Fruit fly (Drosophila melanogaster) whole organism, prepupa: Measurements from ENCODE around the gene Cp36.
A peak's percentile ranks its signal among the peaks of the same experiment; 100 is the strongest.

Source experiments
- CG11294 ChIP-seq: fragments of 200-800 bp; sonication (Bioruptor generic); IDR thresholded peaks from 2 replicates; pipeline ENCODE4 v1.3.6; 2022; ENCODE audit warnings: missing biosample characterization, missing genetic modification characterization
- CG11902 ChIP-seq: fragments of 200-800 bp; sonication (Bioruptor generic); optimal IDR thresholded peaks from 3 replicates; lab custom pipeline; 2016; ENCODE audit warnings: missing biosample characterization, missing genetic modification characterization
- CG15336 ChIP-seq: fragments of 200-800 bp; sonication (Bioruptor generic); IDR thresholded peaks from 2 replicates; pipeline ENCODE4 v1.3.6; 2022; ENCODE audit warnings: missing biosample characterization, missing genetic modification characterization
- CG1621 ChIP-seq: fragments of 200-800 bp; sonication (Bioruptor generic); optimal IDR thresholded peaks from 3 replicates; lab custom pipeline; 2018; ENCODE audit warnings: missing biosample characterization, mild to moderate bottlenecking, missing genetic modification characterization
- CG16779 ChIP-seq: fragments of 200-800 bp; sonication (Bioruptor generic); optimal IDR thresholded peaks from 3 replicates; lab custom pipeline; 2017; ENCODE audit warnings: missing biosample characterization, mild to moderate bottlenecking, missing genetic modification characterization
- CG3032 ChIP-seq: fragments of 200-800 bp; optimal IDR thresholded peaks from 2 replicates; lab custom pipeline; 2019; ENCODE audit warnings: missing biosample characterization, mild to moderate bottlenecking, missing genetic modification characterization, moderate library complexity
- CG31627 ChIP-seq: fragments of 200-800 bp; sonication (Bioruptor generic); optimal IDR thresholded peaks from 3 replicates; lab custom pipeline; 2016; ENCODE audit warnings: missing biosample characterization, missing genetic modification characterization
- CG4318 ChIP-seq: fragments of 200-800 bp; sonication (Bioruptor generic); optimal IDR thresholded peaks from 3 replicates; lab custom pipeline; 2017; ENCODE audit warnings: missing biosample characterization, mild to moderate bottlenecking, missing genetic modification characterization
- CG7368 ChIP-seq: fragments of 200-800 bp; sonication (Bioruptor generic); optimal IDR thresholded peaks from 3 replicates; lab custom pipeline; 2016; ENCODE audit warnings: missing biosample characterization, missing genetic modification characterization
- CG8119 ChIP-seq: fragments of 200-800 bp; sonication (Bioruptor generic); IDR thresholded peaks from 3 replicates; pipeline ENCODE4 v1.3.6; 2022; ENCODE audit warnings: missing biosample characterization, missing genetic modification characterization
- CG8632 ChIP-seq: fragments of 200-800 bp; sonication (Bioruptor generic); optimal IDR thresholded peaks from 3 replicates; lab custom pipeline; 2016; ENCODE audit warnings: missing biosample characterization, missing genetic modification characterization
- CG9139 ChIP-seq: fragments of 200-800 bp; sonication (Bioruptor generic); optimal IDR thresholded peaks from 3 replicates; lab custom pipeline; 2017; ENCODE audit warnings: missing biosample characterization, mild to moderate bottlenecking, missing genetic modification characterization
- Eip75B ChIP-seq: fragments of 200-800 bp; sonication (Bioruptor generic); optimal IDR thresholded peaks from 3 replicates; lab custom pipeline; 2016; ENCODE audit warnings: missing biosample characterization, missing genetic modification characterization
- Eip78C ChIP-seq: fragments of 200-800 bp; sonication (Bioruptor generic); peaks from one replicate; lab custom pipeline; 2016; ENCODE audit warnings: missing biosample characterization, missing genetic modification characterization
- Ets21C ChIP-seq: fragments of 200-800 bp; sonication (Bioruptor generic); optimal IDR thresholded peaks from 3 replicates; lab custom pipeline; 2016; ENCODE audit warnings: missing biosample characterization, missing genetic modification characterization
- Hr38 ChIP-seq: sonication (Bioruptor generic); optimal IDR thresholded peaks from 2 replicates; lab custom pipeline; 2016; ENCODE audit warnings: missing biosample characterization, missing genetic modification characterization
- Hr4 ChIP-seq: fragments of 200-800 bp; sonication (Bioruptor generic); optimal IDR thresholded peaks from 3 replicates; lab custom pipeline; 2016; ENCODE audit warnings: missing biosample characterization, missing genetic modification characterization
- Met ChIP-seq: fragments of 200-800 bp; sonication (Bioruptor generic); optimal IDR thresholded peaks from 3 replicates; lab custom pipeline; 2016; ENCODE audit warnings: missing biosample characterization, missing genetic modification characterization
- OdsH ChIP-seq: fragments of 200-800 bp; sonication (Bioruptor generic); optimal IDR thresholded peaks from 3 replicates; lab custom pipeline; 2016; ENCODE audit warnings: missing biosample characterization, missing genetic modification characterization
- Sox102F ChIP-seq: fragments of 200-800 bp; sonication (Bioruptor generic); optimal IDR thresholded peaks from 2 replicates; lab custom pipeline; 2016; ENCODE audit warnings: missing biosample characterization, mild to moderate bottlenecking, missing genetic modification characterization
- achi ChIP-seq: fragments of 200-800 bp; sonication (Bioruptor generic); optimal IDR thresholded peaks from 3 replicates; lab custom pipeline; 2016; ENCODE audit warnings: missing biosample characterization, missing genetic modification characterization
- acj6 ChIP-seq: fragments of 200-800 bp; sonication (Bioruptor generic); optimal IDR thresholded peaks from 3 replicates; lab custom pipeline; 2016; ENCODE audit warnings: missing biosample characterization, missing genetic modification characterization
- cyc ChIP-seq: fragments of 200-800 bp; sonication (Bioruptor generic); optimal IDR thresholded peaks from 3 replicates; lab custom pipeline; 2016; ENCODE audit warnings: missing biosample characterization, missing genetic modification characterization
- dac ChIP-seq: fragments of 200-800 bp; sonication (Bioruptor generic); optimal IDR thresholded peaks from 2 replicates; lab custom pipeline; 2017; ENCODE audit warnings: missing biosample characterization, mild to moderate bottlenecking, missing genetic modification characterization
- eg ChIP-seq: fragments of 200-800 bp; sonication (Bioruptor generic); IDR thresholded peaks from 3 replicates; pipeline ENCODE4 v1.3.6; 2022; ENCODE audit warnings: missing biosample characterization, missing genetic modification characterization
- esn ChIP-seq: fragments of 200-800 bp; sonication (Bioruptor generic); optimal IDR thresholded peaks from 2 replicates; lab custom pipeline; 2016; ENCODE audit warnings: missing biosample characterization, mild to moderate bottlenecking, missing genetic modification characterization, moderate library complexity
- fkh ChIP-seq: fragments of 200-800 bp; sonication (Bioruptor generic); optimal IDR thresholded peaks from 3 replicates; lab custom pipeline; 2017; ENCODE audit warnings: missing biosample characterization, mild to moderate bottlenecking, missing genetic modification characterization, moderate library complexity
- lz ChIP-seq: fragments of 200-800 bp; sonication (Bioruptor generic); optimal IDR thresholded peaks from 3 replicates; lab custom pipeline; 2016; ENCODE audit warnings: missing biosample characterization, missing genetic modification characterization
- pdm3 ChIP-seq: fragments of 200-800 bp; sonication (Bioruptor generic); optimal IDR thresholded peaks from 3 replicates; lab custom pipeline; 2016; ENCODE audit warnings: missing biosample characterization, missing genetic modification characterization
- salr ChIP-seq, 2 experiments: fragments of 200-800 bp; sonication (Bioruptor generic); optimal IDR thresholded peaks; 3 replicates each; lab custom pipeline; 2016 to 2018; ENCODE audit warnings: missing biosample characterization in 2 of 2, missing genetic modification characterization in 2 of 2, mild to moderate bottlenecking in 1 of 2
- ss ChIP-seq, 2 experiments: fragments of 200-800 bp; sonication (Bioruptor generic); optimal IDR thresholded peaks; 2 replicates in 1 of 2; 3 replicates in 1 of 2; lab custom pipeline; 2017 to 2018; ENCODE audit warnings: mild to moderate bottlenecking in 2 of 2, missing biosample characterization in 2 of 2, missing genetic modification characterization in 2 of 2, moderate library complexity in 1 of 2
- svp ChIP-seq: fragments of 200-800 bp; sonication (Bioruptor generic); peaks from one replicate; lab custom pipeline; 2016; ENCODE audit warnings: missing biosample characterization, missing genetic modification characterization
- topi ChIP-seq: fragments of 200-800 bp; sonication (Bioruptor generic); optimal IDR thresholded peaks from 3 replicates; lab custom pipeline; 2016; ENCODE audit warnings: missing biosample characterization, missing genetic modification characterization
- vri ChIP-seq: fragments of 200-800 bp; sonication (Bioruptor generic); optimal IDR thresholded peaks from 3 replicates; lab custom pipeline; 2016; ENCODE audit warnings: missing biosample characterization, mild to moderate bottlenecking, missing genetic modification characterization

The Cp36 gene

DNA sequence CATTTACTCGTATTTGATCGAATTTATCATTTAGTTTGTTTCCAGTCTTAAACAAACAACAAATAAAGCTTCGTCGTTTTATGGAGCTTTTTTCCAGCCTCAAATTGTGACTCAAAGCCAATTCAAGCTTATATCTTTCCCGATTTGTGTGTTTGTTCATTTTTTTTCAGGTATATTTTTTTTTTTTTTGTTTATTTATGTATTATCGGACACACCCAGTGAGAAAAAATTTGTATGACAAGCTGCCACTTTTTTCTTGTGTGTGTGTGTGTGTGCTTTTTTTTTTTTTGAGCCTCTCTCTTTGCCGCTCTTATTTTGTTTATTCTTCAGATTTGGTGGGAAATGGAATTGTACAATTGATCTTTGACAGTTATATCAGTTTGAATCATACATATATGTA lies 43.4 kb downstream of the Cp36 start:
- TF ChIP-seq cyc (GFP tag; lab: Kevin White, UChicago) (no peak), CG1621 (no peak), lz (no peak), CG8119 (GFP tag; lab: Robert Waterston, UW) (peak; percentile 35; the same call in 1 of the 3 replicates), OdsH (no peak), ss (GFP tag; optimal IDR thresholded peaks at IDR 0.05; lab: Kevin White, UChicago) (no peak), CG9139 (GFP tag; lab: Kevin White, UChicago) (no peak), Met (peak; percentile 22), svp (GFP tag; lab: Kevin White, UChicago) (no peak), CG7368 (no peak), fkh (peak; percentile 35), CG3032 (tag; lab: Kevin White, UChicago) (no peak), CG15336 (GFP tag; lab: Robert Waterston, UW) (peak; percentile 35; the same call in 1 of the 2 replicates), vri (peak; percentile 12), acj6 (no peak), Sox102F (GFP tag; lab: Kevin White, UChicago) (peak; percentile 14), dac (GFP tag; lab: Kevin White, UChicago) (no peak), CG8632 (GFP tag; lab: Kevin White, UChicago) (peak; percentile 14), achi (GFP tag; lab: Kevin White, UChicago) (no peak), Eip78C (GFP tag; lab: Kevin White, UChicago) (peak; percentile 38), pdm3 (GFP tag; lab: Kevin White, UChicago) (no peak), topi (GFP tag; lab: Kevin White, UChicago) (no peak), CG11294 (GFP tag; lab: Robert Waterston, UW) (no peak), CG4318 (GFP tag; lab: Kevin White, UChicago) (no peak), esn (peak; percentile 16), eg (GFP tag; lab: Robert Waterston, UW) (peak; percentile 37; the same call in 1 of the 3 replicates), Hr4 (GFP tag; lab: Kevin White, UChicago) (no peak)

DNA sequence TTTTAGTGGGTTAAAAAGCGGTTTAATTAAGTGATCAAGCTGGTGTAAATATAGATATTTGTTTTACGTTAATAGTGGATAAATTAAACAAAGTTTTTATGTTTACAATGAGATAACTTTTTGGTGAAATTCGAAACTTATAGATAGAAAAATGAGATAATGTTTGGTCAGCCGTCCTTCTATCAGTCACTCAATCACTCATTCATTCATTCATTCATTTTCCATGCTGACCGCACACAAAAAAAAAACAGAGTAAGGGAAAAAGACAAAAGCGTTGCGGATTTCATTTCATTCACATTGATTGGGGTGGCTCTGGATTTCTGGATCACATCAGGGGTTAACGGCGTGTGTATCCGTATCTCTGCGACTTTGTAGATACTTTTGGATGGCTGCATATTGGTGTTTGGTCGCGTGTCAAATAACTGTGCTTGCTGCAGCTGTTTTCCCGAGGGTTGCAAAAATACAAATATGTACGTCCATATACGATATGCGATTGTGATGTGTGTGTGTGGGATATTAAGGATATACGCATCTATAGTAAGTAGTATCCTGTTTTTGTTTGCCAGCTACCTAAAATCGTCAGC lies 44.5 kb downstream of the Cp36 start:
- no peak for TF ChIP-seq Ets21C
- no peak for TF ChIP-seq CG16779 (tag; lab: Kevin White, UChicago)
- peak; percentile 49 for TF ChIP-seq svp (GFP tag; lab: Kevin White, UChicago)
- no peak for TF ChIP-seq CG31627

dm6 chrX:8529598-8529997 lies 50.5 kb downstream of the Cp36 start, which contains the start of gene PIP82:
TSS of gene PIP82 (minus strand) at chrX:8529698.
- TF ChIP-seq Eip75B (GFP tag; lab: Kevin White, UChicago): no peak
- no peak for TF ChIP-seq Hr38 (GFP tag; lab: Kevin White, UChicago)
- no peak for TF ChIP-seq salr (GFP tag; optimal IDR thresholded peaks at IDR 0.05; lab: Kevin White, UChicago)
- no peak for TF ChIP-seq esn
- no peak for TF ChIP-seq CG4318 (GFP tag; lab: Kevin White, UChicago)
- no peak for TF ChIP-seq CG11902 (GFP tag; lab: Kevin White, UChicago)
